Worm (Caenorhabditis elegans) whole organism, mixed stage, embryonic: ENCODE measurements around the gene vkmt-1.
"Not testable (repeated sequence)": the region's sequence is repeated elsewhere in the genome, so short reads cannot be mapped to it uniquely, and the experiment has no call there.

ENCODE experiments used
- bed-3 ChIP-seq: fragments of 200-800 bp; sonication (Bioruptor generic); optimal IDR thresholded peaks from 3 replicates; lab custom pipeline; 2018; ENCODE audit warnings: mild to moderate bottlenecking, missing genetic modification characterization, moderate library complexity, missing compliant biosample characterization
- ceh-39 ChIP-seq: fragments of 150-350 bp; optimal IDR thresholded peaks from 2 replicates; lab custom pipeline; 2014; ENCODE audit warnings: missing biosample characterization, missing genetic modification characterization
- elt-1 ChIP-seq: sonication (generic microtip); optimal IDR thresholded peaks from 2 replicates; lab custom pipeline; 2017; ENCODE audit warnings: missing genetic modification characterization, mild to moderate bottlenecking, missing compliant biosample characterization, antibody characterized with exemption, moderate library complexity, borderline replicate concordance; ENCODE audit not compliant: insufficient read depth
- ham-2 ChIP-seq: fragments of 200-800 bp; sonication (Bioruptor generic); optimal IDR thresholded peaks from 2 replicates; lab custom pipeline; 2018; ENCODE audit warnings: mild to moderate bottlenecking, missing genetic modification characterization, missing compliant biosample characterization
- hlh-1 ChIP-seq: fragments of 150-350 bp; optimal IDR thresholded peaks from 2 replicates; lab custom pipeline; 2014; ENCODE audit warnings: missing biosample characterization, missing genetic modification reagents, missing genetic modification characterization
- lin-13 ChIP-seq: fragments of 150-350 bp; optimal IDR thresholded peaks from 2 replicates; lab custom pipeline; 2014; ENCODE audit warnings: missing biosample characterization, missing genetic modification characterization
- lin-32 ChIP-seq: fragments of 200-800 bp; sonication (Bioruptor generic); optimal IDR thresholded peaks from 2 replicates; lab custom pipeline; 2018; ENCODE audit warnings: mild to moderate bottlenecking, missing genetic modification characterization, missing compliant biosample characterization
- lsy-2 ChIP-seq: fragments of 150-350 bp; optimal IDR thresholded peaks from 2 replicates; lab custom pipeline; 2014; ENCODE audit warnings: missing biosample characterization, missing genetic modification characterization
- mep-1 ChIP-seq: fragments of 150-350 bp; optimal IDR thresholded peaks from 2 replicates; lab custom pipeline; 2017; ENCODE audit warnings: missing biosample characterization, missing genetic modification reagents, missing genetic modification characterization, inconsistent platforms
- nhr-28 ChIP-seq: fragments of 150-350 bp; optimal IDR thresholded peaks from 2 replicates; lab custom pipeline; 2014; ENCODE audit warnings: missing biosample characterization, missing genetic modification characterization
- nhr-76 ChIP-seq: sonication (generic microtip); optimal IDR thresholded peaks from 2 replicates; lab custom pipeline; 2017; ENCODE audit warnings: missing biosample characterization, missing genetic modification characterization
- snpc-4 ChIP-seq: fragments of 150-350 bp; optimal IDR thresholded peaks from 2 replicates; lab custom pipeline; 2014; ENCODE audit warnings: missing biosample characterization, missing genetic modification characterization
- sptf-1 ChIP-seq: sonication (generic microtip); optimal IDR thresholded peaks from 2 replicates; lab custom pipeline; 2017; ENCODE audit warnings: mild to moderate bottlenecking, missing genetic modification characterization, moderate library complexity, missing compliant biosample characterization
- tbx-8 ChIP-seq: fragments of 200-800 bp; sonication (Bioruptor generic); optimal IDR thresholded peaks from 2 replicates; lab custom pipeline; 2018; ENCODE audit warnings: mild to moderate bottlenecking, missing genetic modification characterization, moderate library complexity, missing compliant biosample characterization
- unc-120 ChIP-seq: sonication (generic microtip); optimal IDR thresholded peaks from 2 replicates; lab custom pipeline; 2017; ENCODE audit warnings: missing genetic modification characterization, missing compliant biosample characterization; ENCODE audit not compliant: poor library complexity, severe bottlenecking

The vkmt-1 gene

ce11 chrIV:12307720-12308119, 29.2 kb downstream of the vkmt-1 start, which contains the start of gene oac-57:
oac-57 (minus strand) TSS chrIV:12307820.
- TF ChIP-seq nhr-28 (tag; lab: Kevin White, UChicago) (no peak), elt-1 (tag; lab: Kevin White, UChicago) (no peak), snpc-4 (tag; lab: Kevin White, UChicago) (no peak), unc-120 (no peak), lsy-2 (tag; lab: Kevin White, UChicago) (no peak), lin-32 (GFP tag; lab: Kevin White, UChicago) (no peak)

ce11 chrIV:12311597-12311996, 33.1 kb downstream of the vkmt-1 start, which contains the start of gene oac-58:
oac-58 (minus strand) TSS chrIV:12311697.
- TF ChIP-seq lin-13 (tag; lab: Kevin White, UChicago) (no peak), snpc-4 (tag; lab: Kevin White, UChicago) (no peak), ham-2 (GFP tag; lab: Kevin White, UChicago) (no peak), sptf-1 (tag; lab: Kevin White, UChicago) (no peak), hlh-1 (tag; lab: Kevin White, UChicago) (no peak), nhr-76 (no peak), lsy-2 (tag; lab: Kevin White, UChicago) (no peak), mep-1 (tag; lab: Kevin White, UChicago) (no peak), ceh-39 (tag; lab: Kevin White, UChicago) (no peak)

- TF ChIP-seq sptf-1 (tag; lab: Kevin White, UChicago); tbx-8; bed-3: not testable (repeated sequence)
Observed at ce11 chrIV:12326932-12327331, 48.4 kb downstream of the vkmt-1 start, which contains the start of gene F19B6.3. F19B6.3 (plus strand) TSS chrIV:12327232.
